Worm (Caenorhabditis elegans) whole organism, mixed stage, embryonic: ENCODE measurements around the gene C06A6.2.

Source experiments
- blmp-1 ChIP-seq: fragments of 150-350 bp; optimal IDR thresholded peaks from 2 replicates; lab custom pipeline; 2014; ENCODE audit warnings: missing biosample characterization, missing genetic modification characterization
- elt-3 ChIP-seq: fragments of 150-350 bp; optimal IDR thresholded peaks from 2 replicates; lab custom pipeline; 2014; ENCODE audit warnings: missing biosample characterization, missing genetic modification characterization
- lsy-2 ChIP-seq: fragments of 150-350 bp; optimal IDR thresholded peaks from 2 replicates; lab custom pipeline; 2014; ENCODE audit warnings: missing biosample characterization, missing genetic modification characterization
- nhr-2 ChIP-seq: fragments of 150-350 bp; optimal IDR thresholded peaks from 2 replicates; lab custom pipeline; 2014; ENCODE audit warnings: missing biosample characterization, missing genetic modification characterization
- nhr-28 ChIP-seq: fragments of 150-350 bp; optimal IDR thresholded peaks from 2 replicates; lab custom pipeline; 2014; ENCODE audit warnings: missing biosample characterization, missing genetic modification characterization
- unc-120 ChIP-seq: sonication (generic microtip); optimal IDR thresholded peaks from 2 replicates; lab custom pipeline; 2017; ENCODE audit warnings: missing genetic modification characterization, missing compliant biosample characterization; ENCODE audit not compliant: poor library complexity, severe bottlenecking
- unc-62 ChIP-seq: fragments of 150-350 bp; optimal IDR thresholded peaks from 2 replicates; lab custom pipeline; 2014; ENCODE audit warnings: missing biosample characterization, missing genetic modification reagents, missing genetic modification characterization

DNA sequence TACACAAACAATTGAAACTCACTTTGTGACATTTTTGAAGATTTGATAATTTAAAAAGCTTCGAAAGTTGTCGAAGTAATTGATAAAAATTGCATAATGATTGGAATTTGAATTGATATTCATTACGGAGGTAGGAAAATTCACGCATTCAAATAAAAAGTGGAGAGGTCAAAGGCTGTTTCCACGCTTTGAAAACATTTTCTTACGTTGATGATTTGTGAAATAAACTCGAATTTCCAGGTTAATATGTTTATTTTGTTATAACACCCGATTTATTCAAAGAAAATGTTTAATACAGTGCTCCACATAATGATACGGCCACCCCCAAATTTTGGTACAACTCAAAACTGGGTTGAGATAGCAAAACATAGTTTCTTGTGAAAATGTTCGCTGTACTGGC is 43.2 kb upstream of the C06A6.2 start, which contains the start of gene C33H5.16:
- TF ChIP-seq elt-3: no peak
- no peak for TF ChIP-seq lsy-2 (tag; lab: Kevin White, UChicago)
- no peak for TF ChIP-seq unc-120 (tag; lab: Kevin White, UChicago)
- no peak for TF ChIP-seq nhr-2 (tag; lab: Kevin White, UChicago)
- TF ChIP-seq nhr-28 (tag; lab: Kevin White, UChicago): no peak
- TF ChIP-seq unc-62: no peak
- no peak for TF ChIP-seq blmp-1 (tag; lab: Kevin White, UChicago)
